Fruit fly (Drosophila melanogaster): ENCODE results near the gene crb.

DNA sequence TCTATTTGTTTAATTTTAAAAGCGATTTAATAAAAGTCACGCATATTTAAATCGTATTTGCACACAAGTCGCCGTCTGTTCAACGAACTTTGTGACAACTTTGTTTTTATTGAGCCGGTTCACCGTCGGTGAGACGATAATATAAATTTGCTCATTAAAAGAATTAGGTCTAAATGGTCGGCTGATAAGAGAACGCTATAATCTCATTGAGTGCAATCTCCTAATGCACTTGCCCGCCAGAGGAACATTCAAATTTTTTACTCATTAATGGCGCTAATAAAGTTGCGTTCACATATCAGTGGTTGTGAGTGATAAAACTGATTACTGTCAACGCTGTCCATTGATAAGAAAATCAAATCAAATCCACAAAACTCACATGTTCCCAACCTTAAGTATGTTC lies 16.1 kb upstream of the crb start:
- TF ChIP-seq stc (GFP tag; IDR thresholded peaks at IDR 0.05) (no peak), Mad (GFP tag; optimal IDR thresholded peaks at IDR 0.05) (no peak), CG30403 (GFP tag; optimal IDR thresholded peaks at IDR 0.05) (no peak), CG10321 (GFP tag; IDR thresholded peaks at IDR 0.05) (no peak), Six4 (GFP tag; optimal IDR thresholded peaks at IDR 0.05) (no peak), CG34376 (GFP tag; optimal IDR thresholded peaks at IDR 0.05) (no peak), CG18011 (GFP tag; optimal IDR thresholded peaks at IDR 0.05) (no peak), CG3281 (GFP tag; optimal IDR thresholded peaks at IDR 0.05) (no peak), zf30C (GFP tag; optimal IDR thresholded peaks at IDR 0.05) (no peak)

Data from whole organism, embryonic.